Fruit fly (Drosophila melanogaster) whole organism, embryonic: Measurements from ENCODE around the gene CG31823.

Source experiments
- Antp ChIP-seq: fragments of 200-800 bp; sonication (Bioruptor generic); optimal IDR thresholded peaks from 3 replicates; lab custom pipeline; 2016; ENCODE audit warnings: missing biosample characterization, missing genetic modification characterization
- Asciz ChIP-seq: fragments of 200-800 bp; sonication (Bioruptor generic); optimal IDR thresholded peaks from 2 replicates; lab custom pipeline; 2017; ENCODE audit warnings: missing biosample characterization, mild to moderate bottlenecking, missing genetic modification characterization, missing genetic modification reagents
- Blimp-1 ChIP-seq: fragments of 200-800 bp; sonication (Bioruptor generic); optimal IDR thresholded peaks from 3 replicates; lab custom pipeline; 2018; ENCODE audit warnings: missing biosample characterization, missing genetic modification characterization, mild to moderate bottlenecking, moderate library complexity, missing genetic modification reagents
- CG10147 ChIP-seq: fragments of 200-800 bp; sonication (Bioruptor generic); optimal IDR thresholded peaks from 2 replicates; lab custom pipeline; 2019; ENCODE audit warnings: missing biosample characterization, mild to moderate bottlenecking, missing genetic modification characterization, moderate library complexity
- CG10462 ChIP-seq: fragments of 200-800 bp; sonication (Bioruptor generic); optimal IDR thresholded peaks from 2 replicates; lab custom pipeline; 2016; ENCODE audit warnings: missing biosample characterization, missing genetic modification characterization
- CG13624 ChIP-seq: fragments of 200-800 bp; sonication (Bioruptor generic); optimal IDR thresholded peaks from 2 replicates; lab custom pipeline; 2016; ENCODE audit warnings: missing biosample characterization, missing genetic modification characterization
- CG14860 ChIP-seq: fragments of 200-800 bp; sonication (Bioruptor generic); IDR thresholded peaks from 3 replicates; pipeline ENCODE4 v1.3.6; 2022; ENCODE audit warnings: missing biosample characterization, missing genetic modification characterization; ENCODE audit not compliant: partially characterized antibody
- CG1647 ChIP-seq: fragments of 200-800 bp; sonication (Bioruptor generic); optimal IDR thresholded peaks from 3 replicates; lab custom pipeline; 2016; ENCODE audit warnings: missing biosample characterization, missing genetic modification characterization
- CG16815 ChIP-seq: fragments of 200-800 bp; sonication (Bioruptor generic); optimal IDR thresholded peaks from 3 replicates; lab custom pipeline; 2017; ENCODE audit warnings: missing biosample characterization, mild to moderate bottlenecking, missing genetic modification characterization
- CG17829 ChIP-seq: fragments of 200-800 bp; optimal IDR thresholded peaks from 2 replicates; lab custom pipeline; 2019; ENCODE audit warnings: missing biosample characterization, mild to moderate bottlenecking, missing genetic modification characterization, moderate library complexity
- CG18011 ChIP-seq: fragments of 200-800 bp; sonication (Bioruptor generic); optimal IDR thresholded peaks from 2 replicates; lab custom pipeline; 2017; ENCODE audit warnings: missing biosample characterization, missing genetic modification characterization, mild to moderate bottlenecking, moderate library complexity, missing genotype
- CG18599 ChIP-seq: fragments of 200-800 bp; sonication (Bioruptor generic); optimal IDR thresholded peaks from 3 replicates; lab custom pipeline; 2017; ENCODE audit warnings: missing biosample characterization, missing genetic modification characterization, mild to moderate bottlenecking, moderate library complexity, missing genetic modification reagents
- CG2120 ChIP-seq: fragments of 200-800 bp; sonication (Bioruptor generic); optimal IDR thresholded peaks from 3 replicates; lab custom pipeline; 2016; ENCODE audit warnings: missing biosample characterization, missing genetic modification characterization
- CG5953 ChIP-seq: fragments of 200-800 bp; sonication (Bioruptor generic); IDR thresholded peaks from 2 replicates; pipeline ENCODE4 v1.3.6; 2022; ENCODE audit warnings: missing biosample characterization, missing genetic modification characterization
- CG8478 ChIP-seq: fragments of >200 bp; optimal IDR thresholded peaks from 2 replicates; lab custom pipeline; 2018
- CG9215 ChIP-seq: fragments of 200-800 bp; sonication (Bioruptor generic); IDR thresholded peaks from 2 replicates; pipeline ENCODE4 v1.3.6; 2022; ENCODE audit warnings: missing biosample characterization, missing genetic modification characterization
- Dbx ChIP-seq: fragments of 200-800 bp; sonication (Bioruptor generic); IDR thresholded peaks from 3 replicates; pipeline ENCODE4 v1.3.6; 2022; ENCODE audit warnings: missing biosample characterization, missing genetic modification characterization
- Fer3 ChIP-seq: fragments of 200-800 bp; sonication (Bioruptor generic); optimal IDR thresholded peaks from 2 replicates; lab custom pipeline; 2018; ENCODE audit warnings: missing biosample characterization, mild to moderate bottlenecking, missing genetic modification characterization, moderate library complexity
- Gug ChIP-seq: fragments of 200-800 bp; sonication (Bioruptor generic); IDR thresholded peaks from 4 replicates; pipeline ENCODE4 v1.3.6; 2022; ENCODE audit warnings: missing biosample characterization, missing genetic modification characterization
- H15 ChIP-seq: fragments of 200-800 bp; sonication (Bioruptor generic); IDR thresholded peaks from 3 replicates; pipeline ENCODE4 v1.3.6; 2022; ENCODE audit warnings: missing biosample characterization, missing genetic modification characterization
- HLH4C ChIP-seq: fragments of 200-800 bp; sonication (Bioruptor generic); IDR thresholded peaks from 3 replicates; pipeline ENCODE4 v1.3.6; 2022; ENCODE audit warnings: missing biosample characterization, missing genetic modification characterization; ENCODE audit not compliant: partially characterized antibody
- Max ChIP-seq: fragments of 200-800 bp; sonication (Bioruptor generic); optimal IDR thresholded peaks from 2 replicates; lab custom pipeline; 2016; ENCODE audit warnings: missing biosample characterization, mild to moderate bottlenecking, missing genetic modification characterization
- Myb ChIP-seq: fragments of 200-800 bp; sonication (Bioruptor generic); optimal IDR thresholded peaks from 2 replicates; lab custom pipeline; 2016; ENCODE audit warnings: missing biosample characterization, missing genetic modification characterization
- Side ChIP-seq: fragments of 200-800 bp; sonication (Bioruptor generic); optimal IDR thresholded peaks from 2 replicates; lab custom pipeline; 2016; ENCODE audit warnings: missing biosample characterization, missing genetic modification characterization
- Spps ChIP-seq: fragments of 200-800 bp; sonication (Bioruptor generic); optimal IDR thresholded peaks from 2 replicates; lab custom pipeline; 2018; ENCODE audit warnings: missing biosample characterization, mild to moderate bottlenecking, missing genetic modification characterization
- Trl ChIP-seq, 3 experiments: fragments of >200 bp in 2 of 3; fragments of 200-800 bp in 1 of 3; sonication (Bioruptor generic) in 1 of 3; optimal IDR thresholded peaks; 2 replicates in 1 of 3; 3 replicates in 2 of 3; lab custom pipeline; 2016 to 2017; ENCODE audit warnings: missing biosample characterization in 1 of 3, missing genetic modification characterization in 1 of 3
- aop ChIP-seq: fragments of 200-800 bp; sonication (Bioruptor generic); IDR thresholded peaks from 2 replicates; pipeline ENCODE4 v1.3.6; 2022; ENCODE audit warnings: missing biosample characterization, missing genetic modification characterization
- bcd ChIP-seq: fragments of 200-800 bp; sonication (Bioruptor generic); optimal IDR thresholded peaks from 2 replicates; lab custom pipeline; 2017; ENCODE audit warnings: missing biosample characterization, mild to moderate bottlenecking, missing genetic modification characterization
- chif ChIP-seq, 2 experiments: fragments of 200-800 bp; sonication (Bioruptor generic); optimal IDR thresholded peaks; 3 replicates each; lab custom pipeline; 2016; ENCODE audit warnings: missing biosample characterization in 2 of 2, missing genetic modification characterization in 2 of 2
- chm ChIP-seq: fragments of 200-800 bp; sonication (Bioruptor generic); IDR thresholded peaks from 2 replicates; pipeline ENCODE4 v1.3.6; 2022; ENCODE audit warnings: missing biosample characterization, missing genetic modification characterization
- cwo ChIP-seq: fragments of 200-800 bp; sonication (Bioruptor generic); optimal IDR thresholded peaks from 3 replicates; lab custom pipeline; 2017; ENCODE audit warnings: missing biosample characterization, missing genetic modification characterization, mild to moderate bottlenecking, moderate library complexity, missing genetic modification reagents
- da ChIP-seq: fragments of 200-800 bp; sonication (Bioruptor generic); optimal IDR thresholded peaks from 2 replicates; lab custom pipeline; 2016; ENCODE audit warnings: missing biosample characterization, missing genetic modification characterization
- esg ChIP-seq: fragments of 200-800 bp; sonication (Bioruptor generic); conservative IDR thresholded peaks from 2 replicates; pipeline ENCODE4 v1.3.6; 2022; ENCODE audit warnings: missing biosample characterization, missing genetic modification characterization
- fd64A ChIP-seq: fragments of 200-800 bp; sonication (Bioruptor generic); optimal IDR thresholded peaks from 3 replicates; lab custom pipeline; 2018; ENCODE audit warnings: missing biosample characterization, mild to moderate bottlenecking, missing genetic modification characterization
- gcm2 ChIP-seq: fragments of 200-800 bp; sonication (Bioruptor generic); optimal IDR thresholded peaks from 2 replicates; lab custom pipeline; 2016; ENCODE audit warnings: missing biosample characterization, missing genetic modification characterization
- gsb ChIP-seq: fragments of 200-800 bp; sonication (Bioruptor generic); IDR thresholded peaks from 2 replicates; pipeline ENCODE4 v1.3.6; 2022; ENCODE audit warnings: missing biosample characterization, missing genetic modification characterization
- kni ChIP-seq: fragments of 200-800 bp; sonication (Bioruptor generic); optimal IDR thresholded peaks from 3 replicates; lab custom pipeline; 2017; ENCODE audit warnings: mild to moderate bottlenecking, missing biosample characterization, missing genetic modification reagents, missing genetic modification characterization
- lmd ChIP-seq: fragments of 200-800 bp; sonication (Bioruptor generic); IDR thresholded peaks from 2 replicates; pipeline ENCODE4 v1.3.6; 2022; ENCODE audit warnings: missing biosample characterization, missing genetic modification characterization
- luna ChIP-seq: fragments of 200-800 bp; sonication (Bioruptor generic); optimal IDR thresholded peaks from 2 replicates; lab custom pipeline; 2016; ENCODE audit warnings: missing biosample characterization, missing genetic modification characterization
- maf-S ChIP-seq: fragments of 200-800 bp; sonication (Bioruptor generic); optimal IDR thresholded peaks from 2 replicates; lab custom pipeline; 2016; ENCODE audit warnings: missing biosample characterization, missing genetic modification characterization
- oc ChIP-seq: fragments of 200-800 bp; sonication (Bioruptor generic); optimal IDR thresholded peaks from 2 replicates; lab custom pipeline; 2018; ENCODE audit warnings: missing biosample characterization, mild to moderate bottlenecking, missing genetic modification characterization, moderate library complexity
- pros ChIP-seq: fragments of 200-800 bp; sonication (Bioruptor generic); optimal IDR thresholded peaks from 3 replicates; lab custom pipeline; 2019; ENCODE audit warnings: missing biosample characterization, mild to moderate bottlenecking, missing genetic modification characterization, moderate library complexity
- ranshi ChIP-seq: fragments of 200-800 bp; sonication (Bioruptor generic); IDR thresholded peaks from 2 replicates; pipeline ENCODE4 v1.3.6; 2022; ENCODE audit warnings: missing biosample characterization, missing genetic modification characterization
- rib ChIP-seq: fragments of 200-800 bp; sonication (Bioruptor generic); IDR thresholded peaks from 2 replicates; pipeline ENCODE4 v1.3.6; 2022; ENCODE audit warnings: missing biosample characterization, missing genetic modification characterization
- sim ChIP-seq: fragments of 200-800 bp; sonication (Bioruptor generic); IDR thresholded peaks from 2 replicates; pipeline ENCODE4 v1.3.6; 2022; ENCODE audit warnings: missing biosample characterization, missing genetic modification characterization
- sqz ChIP-seq: fragments of 200-800 bp; sonication (Bioruptor generic); optimal IDR thresholded peaks from 3 replicates; lab custom pipeline; 2018; ENCODE audit warnings: missing biosample characterization, mild to moderate bottlenecking, missing genetic modification characterization
- wor ChIP-seq: fragments of 200-800 bp; sonication (Bioruptor generic); IDR thresholded peaks from 2 replicates; pipeline ENCODE4 v1.3.6; 2022; ENCODE audit warnings: missing biosample characterization, missing genetic modification characterization
- zfh2 ChIP-seq: fragments of 200-800 bp; sonication (Bioruptor generic); optimal IDR thresholded peaks from 2 replicates; lab custom pipeline; 2016; ENCODE audit warnings: missing biosample characterization, missing genetic modification characterization

CG31823 gene

DNA sequence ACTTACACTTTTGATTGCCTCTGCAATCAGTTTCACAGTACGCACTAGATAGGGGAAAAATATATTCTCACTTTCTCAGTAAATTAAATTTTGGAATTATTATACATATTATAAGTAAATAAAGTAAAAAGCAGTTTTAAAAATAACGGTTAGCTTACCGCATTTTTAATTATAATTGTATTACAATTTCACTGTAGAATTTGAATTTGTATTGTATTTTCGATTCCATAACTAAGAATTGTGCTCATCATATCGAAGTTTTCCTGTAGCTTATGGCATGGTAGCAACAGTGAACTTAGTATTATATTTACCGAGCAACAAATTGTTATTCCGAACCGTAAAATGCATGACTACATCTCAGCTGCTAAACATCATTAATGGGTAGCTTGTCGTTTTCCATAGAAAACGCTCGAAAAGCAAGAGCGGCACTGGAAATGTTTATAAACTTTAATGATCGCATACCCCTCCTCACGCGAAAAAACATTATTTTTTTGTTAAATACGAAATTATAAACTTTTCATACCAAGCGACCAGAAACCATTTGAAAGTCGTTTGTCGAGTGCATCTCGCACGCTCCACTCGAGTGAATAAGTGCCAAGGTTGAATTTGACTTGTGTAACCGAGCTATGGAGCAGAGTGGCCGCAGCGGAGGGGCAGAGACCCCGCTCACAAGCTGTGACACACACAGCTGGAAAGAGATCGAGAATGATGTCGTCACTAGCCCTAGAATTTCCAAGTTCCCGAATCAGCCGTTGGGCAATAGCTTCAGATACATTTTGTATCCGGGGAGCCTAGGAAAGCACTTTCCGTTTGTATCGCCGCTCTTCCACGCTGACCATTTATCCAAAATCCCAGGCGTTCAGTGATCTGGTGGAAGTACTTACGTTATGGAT lies 11.9 kb upstream of the CG31823 start (continued):
- no peak for TF ChIP-seq luna
- TF ChIP-seq CG2120 (GFP tag; lab: Kevin White, UChicago): peak; percentile 82
- no peak for TF ChIP-seq fd64A (GFP tag; lab: Kevin White, UChicago)
- TF ChIP-seq Gug (GFP tag; lab: Robert Waterston, UW): peak; percentile 73
- TF ChIP-seq wor (GFP tag; lab: Robert Waterston, UW): peak; percentile 94
- TF ChIP-seq aop (GFP tag; lab: Robert Waterston, UW): 0 out of 2 replicates have a peak, but pooled peaks have one; percentile 41
- TF ChIP-seq bcd (GFP tag; lab: Kevin White, UChicago): peak; percentile 89
- TF ChIP-seq pros (GFP tag; lab: Kevin White, UChicago): peak; percentile 11
- peak; percentile 52 for TF ChIP-seq kni (GFP tag; lab: Kevin White, UChicago)
- TF ChIP-seq Asciz (GFP tag; lab: Kevin White, UChicago): peak; percentile 85
- TF ChIP-seq CG10462 (GFP tag; lab: Kevin White, UChicago): peak; percentile 93
- TF ChIP-seq cwo (GFP tag; lab: Kevin White, UChicago): peak; percentile 57
- TF ChIP-seq H15 (GFP tag; lab: Robert Waterston, UW): peak; percentile 68; the same call in 1 of the 3 replicates
- peak; percentile 82 for TF ChIP-seq Max (GFP tag; lab: Kevin White, UChicago)
- peak; percentile 69 for TF ChIP-seq sqz
- TF ChIP-seq CG18599 (GFP tag; lab: Kevin White, UChicago): peak; percentile 91
- TF ChIP-seq CG9215 (GFP tag; lab: Robert Waterston, UW): peak; percentile 90
- TF ChIP-seq CG10147: peak; percentile 88
- peak; percentile 10 for TF ChIP-seq Antp
- TF ChIP-seq Dbx (GFP tag; lab: Robert Waterston, UW): peak; percentile 75
- peak; percentile 37; the same call in 1 of the 3 replicates for TF ChIP-seq HLH4C
- peak; percentile 89 for TF ChIP-seq ranshi
- TF ChIP-seq Fer3 (tag; lab: Kevin White, UChicago): peak; percentile 94
- peak; percentile 78 for TF ChIP-seq gsb
- peak; percentile 60 for TF ChIP-seq CG18011 (GFP tag; lab: Kevin White, UChicago)
- no peak for TF ChIP-seq gcm2
- TF ChIP-seq Side: peak; percentile 16
- TF ChIP-seq CG13624 (GFP tag; lab: Kevin White, UChicago): no peak
- peak; percentile 90 for TF ChIP-seq CG17829 (tag; lab: Kevin White, UChicago)
- TF ChIP-seq CG1647: no peak
- TF ChIP-seq CG14860 (GFP tag; lab: Robert Waterston, UW): 0 out of 3 replicates have a peak, but pooled peaks have one; percentile 27
- peak in 1 of 2 experiments; percentile 50 for TF ChIP-seq Trl (optimal IDR thresholded peaks at IDR 0.05; lab: Kevin White, UChicago)
- TF ChIP-seq Trl (GFP tag; optimal IDR thresholded peaks at IDR 0.05; lab: Kevin White, UChicago): peak; percentile 26
- TF ChIP-seq oc (tag; lab: Kevin White, UChicago): peak; percentile 97
- TF ChIP-seq Spps: peak; percentile 90
- TF ChIP-seq lmd (GFP tag; lab: Robert Waterston, UW): peak; percentile 91
- no peak for TF ChIP-seq Myb (GFP tag; lab: Kevin White, UChicago)
- TF ChIP-seq CG16815 (GFP tag; lab: Kevin White, UChicago): peak; percentile 88
- no peak; the same call in 1 of the 2 replicates for TF ChIP-seq rib (GFP tag; lab: Robert Waterston, UW)
- peak; percentile 34 for TF ChIP-seq maf-S (GFP tag; lab: Kevin White, UChicago)
- TF ChIP-seq zfh2: peak; percentile 47
- TF ChIP-seq sim (GFP tag; lab: Robert Waterston, UW): peak; percentile 71; the same call in 1 of the 2 replicates
- TF ChIP-seq chm (GFP tag; lab: Robert Waterston, UW): no peak
- peak; percentile 90 for TF ChIP-seq esg (GFP tag; lab: Robert Waterston, UW)
- peak in 1 of 2 experiments; percentile 70 for TF ChIP-seq chif (GFP tag; optimal IDR thresholded peaks at IDR 0.05; lab: Kevin White, UChicago)
- TF ChIP-seq CG8478 (lab: Kevin White, UChicago): no peak
- TF ChIP-seq Blimp-1 (GFP tag; lab: Kevin White, UChicago): no peak
- peak; percentile 65; the same call in 1 of the 2 replicates for TF ChIP-seq CG5953 (GFP tag; lab: Robert Waterston, UW)
- TF ChIP-seq da (GFP tag; lab: Kevin White, UChicago): no peak
